Worm (Caenorhabditis elegans) whole organism, L2 larva: ENCODE results near the gene dmd-3.

Experiments
- F13H6.1 ChIP-seq: sonication (generic microtip); optimal IDR thresholded peaks from 2 replicates; lab custom pipeline; 2016; ENCODE audit warnings: missing genetic modification characterization, missing compliant biosample characterization
- R02D3.7 ChIP-seq: fragments of 150-350 bp; optimal IDR thresholded peaks from 2 replicates; lab custom pipeline; 2014; ENCODE audit warnings: missing biosample characterization, missing genetic modification characterization
- ZK546.5 ChIP-seq: sonication (generic microtip); optimal IDR thresholded peaks from 2 replicates; lab custom pipeline; 2017; ENCODE audit warnings: missing biosample characterization, missing genetic modification characterization
- alr-1 ChIP-seq: fragments of 150-350 bp; optimal IDR thresholded peaks from 2 replicates; lab custom pipeline; 2014; ENCODE audit warnings: missing biosample characterization, missing genetic modification characterization
- aly-2 ChIP-seq: fragments of 150-350 bp; optimal IDR thresholded peaks from 2 replicates; lab custom pipeline; 2014; ENCODE audit warnings: missing biosample characterization, missing genetic modification characterization
- ama-1 ChIP-seq: fragments of 150-350 bp; optimal IDR thresholded peaks from 2 replicates; lab custom pipeline; 2018; ENCODE audit warnings: inconsistent platforms
- ceh-16 ChIP-seq: fragments of 150-350 bp; optimal IDR thresholded peaks from 2 replicates; lab custom pipeline; 2014; ENCODE audit warnings: missing biosample characterization, missing genetic modification characterization
- ceh-82 ChIP-seq: fragments of 150-350 bp; optimal IDR thresholded peaks from 2 replicates; lab custom pipeline; 2014; ENCODE audit warnings: missing biosample characterization, missing genetic modification characterization
- crh-2 ChIP-seq: sonication (generic microtip); optimal IDR thresholded peaks from 2 replicates; lab custom pipeline; 2017; ENCODE audit warnings: missing biosample characterization, missing genetic modification characterization
- egl-27 ChIP-seq: sonication (generic microtip); optimal IDR thresholded peaks from 3 replicates; lab custom pipeline; 2017; ENCODE audit warnings: missing biosample characterization, missing genetic modification reagents, missing genetic modification characterization
- elt-1 ChIP-seq: fragments of 150-350 bp; optimal IDR thresholded peaks from 2 replicates; lab custom pipeline; 2014; ENCODE audit warnings: missing biosample characterization, missing genetic modification characterization
- elt-3 ChIP-seq: sonication (generic microtip); optimal IDR thresholded peaks from 2 replicates; lab custom pipeline; 2017; ENCODE audit warnings: missing biosample characterization, missing genetic modification characterization
- fos-1 ChIP-seq: fragments of 150-350 bp; optimal IDR thresholded peaks from 2 replicates; lab custom pipeline; 2014; ENCODE audit warnings: missing biosample characterization, missing genetic modification characterization
- gmeb-1 ChIP-seq: fragments of 150-350 bp; optimal IDR thresholded peaks from 2 replicates; lab custom pipeline; 2014; ENCODE audit warnings: missing biosample characterization, missing genetic modification characterization
- mab-5 ChIP-seq: fragments of 150-350 bp; optimal IDR thresholded peaks from 2 replicates; lab custom pipeline; 2014; ENCODE audit warnings: missing biosample characterization, missing genetic modification characterization
- mbf-1 ChIP-seq: sonication (generic microtip); optimal IDR thresholded peaks from 2 replicates; lab custom pipeline; 2017; ENCODE audit warnings: missing biosample characterization, missing genetic modification characterization
- nhr-11 ChIP-seq: fragments of 150-350 bp; optimal IDR thresholded peaks from 2 replicates; lab custom pipeline; 2014; ENCODE audit warnings: missing biosample characterization, missing genetic modification characterization
- nhr-12 ChIP-seq: fragments of 150-350 bp; optimal IDR thresholded peaks from 2 replicates; lab custom pipeline; 2014; ENCODE audit warnings: missing biosample characterization, missing genetic modification characterization
- nhr-129 ChIP-seq: fragments of 150-350 bp; optimal IDR thresholded peaks from 2 replicates; lab custom pipeline; 2014; ENCODE audit warnings: missing biosample characterization, missing genetic modification characterization
- nhr-21 ChIP-seq: fragments of 150-350 bp; optimal IDR thresholded peaks from 2 replicates; lab custom pipeline; 2014; ENCODE audit warnings: missing biosample characterization, missing genetic modification characterization
- nhr-23 ChIP-seq: fragments of 150-350 bp; optimal IDR thresholded peaks from 2 replicates; lab custom pipeline; 2014; ENCODE audit warnings: missing biosample characterization, missing genetic modification reagents, missing genetic modification characterization
- nhr-237 ChIP-seq: fragments of 150-350 bp; optimal IDR thresholded peaks from 2 replicates; lab custom pipeline; 2014; ENCODE audit warnings: missing biosample characterization, missing genetic modification characterization
- nhr-25 ChIP-seq: fragments of 150-350 bp; sonication (generic microtip); optimal IDR thresholded peaks from 3 replicates; lab custom pipeline; 2014; ENCODE audit warnings: missing biosample characterization, missing genetic modification characterization
- nhr-6 ChIP-seq: fragments of 150-350 bp; optimal IDR thresholded peaks from 2 replicates; lab custom pipeline; 2014; ENCODE audit warnings: missing biosample characterization, missing genetic modification characterization
- sem-4 ChIP-seq: fragments of 150-350 bp; optimal IDR thresholded peaks from 2 replicates; lab custom pipeline; 2014; ENCODE audit warnings: missing biosample characterization, missing genetic modification reagents, missing genetic modification characterization
- skn-1 ChIP-seq: sonication (generic microtip); optimal IDR thresholded peaks from 2 replicates; lab custom pipeline; 2017; ENCODE audit warnings: missing biosample characterization, missing genetic modification characterization
- sma-3 ChIP-seq: sonication (generic microtip); optimal IDR thresholded peaks from 2 replicates; lab custom pipeline; 2016; ENCODE audit warnings: missing genetic modification reagents, missing genetic modification characterization, missing compliant biosample characterization
- sma-9 ChIP-seq, 2 experiments: fragments of 150-350 bp in 1 of 2; sonication (generic microtip) in 1 of 2; optimal IDR thresholded peaks; 2 replicates each; lab custom pipeline; 2014 to 2016; ENCODE audit warnings: missing genetic modification characterization in 2 of 2, mild to moderate bottlenecking in 1 of 2, missing biosample characterization in 1 of 2, missing compliant biosample characterization in 1 of 2, missing genetic modification reagents in 1 of 2, moderate library complexity in 1 of 2
- unc-55 ChIP-seq: fragments of 150-350 bp; sonication (generic microtip); optimal IDR thresholded peaks from 3 replicates; lab custom pipeline; 2014; ENCODE audit warnings: missing biosample characterization, missing genetic modification reagents, missing genetic modification characterization
- zag-1 ChIP-seq: fragments of 150-350 bp; optimal IDR thresholded peaks from 2 replicates; lab custom pipeline; 2014; ENCODE audit warnings: missing biosample characterization, missing genetic modification characterization
- ztf-11 ChIP-seq: sonication (generic microtip); optimal IDR thresholded peaks from 2 replicates; lab custom pipeline; 2017; ENCODE audit warnings: missing biosample characterization, missing genetic modification characterization

The dmd-3 gene

DNA sequence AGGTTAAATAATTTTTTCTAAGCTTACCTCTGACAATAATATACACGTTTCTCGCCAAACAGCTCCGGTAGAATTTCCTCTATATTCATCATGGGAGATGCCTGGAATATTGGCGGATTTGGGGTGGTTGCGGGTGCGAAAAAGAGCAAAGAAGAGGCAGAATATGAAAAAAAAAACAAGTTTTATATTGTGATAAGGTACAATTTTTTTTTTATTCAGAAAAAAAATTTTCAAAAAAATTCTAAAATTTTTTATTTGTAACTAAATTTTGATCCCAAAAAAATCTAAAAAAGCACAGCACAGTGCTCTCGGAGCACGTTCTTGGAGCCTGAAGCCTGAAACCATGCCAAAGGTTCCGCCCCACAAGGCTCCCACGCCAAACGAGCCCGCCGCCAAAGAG, at the start of gene dmd-3:
dmd-3 (minus strand) TSS at position 101 of the 400 bp plus-strand sequence.
- TF ChIP-seq nhr-6 (tag; lab: Kevin White, UChicago): no peak
- no peak for TF ChIP-seq F13H6.1
- no peak for TF ChIP-seq nhr-237
- TF ChIP-seq ZK546.5: no peak
- no peak for TF ChIP-seq aly-2 (tag; lab: Kevin White, UChicago)
- no peak for TF ChIP-seq nhr-12 (tag; lab: Kevin White, UChicago)
- no peak for TF ChIP-seq nhr-25 (tag; lab: Kevin White, UChicago)
- no peak for TF ChIP-seq nhr-21 (tag; lab: Kevin White, UChicago)
- no peak for TF ChIP-seq egl-27 (tag; lab: Kevin White, UChicago)
- no peak for TF ChIP-seq crh-2 (tag; lab: Kevin White, UChicago)
- TF ChIP-seq R02D3.7 (tag; lab: Kevin White, UChicago): no peak
- TF ChIP-seq fos-1 (tag; lab: Kevin White, UChicago): no peak
- TF ChIP-seq sma-3 (GFP tag; lab: Kevin White, UChicago): no peak
- no peak for TF ChIP-seq skn-1 (tag; lab: Kevin White, UChicago)
- TF ChIP-seq mab-5 (tag; lab: Kevin White, UChicago): no peak
- no peak for TF ChIP-seq ztf-11
- TF ChIP-seq elt-3 (tag; lab: Kevin White, UChicago): no peak
- TF ChIP-seq, all 48 proteins: peak for 0

DNA sequence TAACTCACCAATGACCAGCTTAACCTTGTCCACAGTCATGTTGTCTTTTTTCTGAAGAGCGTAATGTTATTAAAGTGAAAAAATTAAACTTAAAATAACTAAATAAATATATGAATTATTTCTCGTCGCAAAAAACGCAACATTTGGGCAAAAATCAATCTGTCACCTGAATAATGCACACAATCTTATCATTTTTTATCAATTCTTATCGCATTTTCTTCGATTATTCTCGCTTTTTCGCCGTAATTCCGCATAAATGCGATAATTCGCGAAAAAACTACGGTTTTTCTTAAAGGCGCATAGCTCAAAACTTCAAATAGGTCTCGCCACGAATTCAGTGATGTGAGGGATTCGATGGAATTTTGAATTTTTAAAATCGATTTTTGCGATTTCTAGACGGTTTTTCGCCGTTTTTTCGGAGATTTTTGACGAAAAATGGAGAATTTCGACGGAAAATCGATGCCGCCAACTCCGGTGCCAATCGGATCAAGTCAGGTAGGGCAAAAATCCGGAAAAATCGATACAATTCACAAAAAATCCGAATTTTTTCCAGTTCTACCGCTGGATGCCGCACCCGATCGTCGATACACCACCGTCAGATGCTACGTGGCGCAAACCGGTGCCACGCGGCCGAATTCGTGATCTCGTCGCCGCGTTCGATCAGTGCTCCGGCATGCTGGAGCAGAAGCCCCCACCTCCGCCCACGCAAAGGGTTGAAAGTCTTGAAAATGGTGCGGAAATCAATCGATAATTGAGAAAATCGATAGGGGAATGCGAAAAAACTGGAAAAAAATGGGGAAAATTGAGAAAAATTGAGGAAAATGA, 42.5 kb upstream of the dmd-3 start, which contains the start of the genes Y43F8C.13 and ani-3:
Y43F8C.13 (minus strand) TSS at position 51 of the 825 bp plus-strand sequence.
ani-3 (plus strand) TSS at position 385 of the 825 bp plus-strand sequence.
- TF ChIP-seq mab-5 (tag; lab: Kevin White, UChicago) (no peak), fos-1 (tag; lab: Kevin White, UChicago) (peak; percentile 80)

DNA sequence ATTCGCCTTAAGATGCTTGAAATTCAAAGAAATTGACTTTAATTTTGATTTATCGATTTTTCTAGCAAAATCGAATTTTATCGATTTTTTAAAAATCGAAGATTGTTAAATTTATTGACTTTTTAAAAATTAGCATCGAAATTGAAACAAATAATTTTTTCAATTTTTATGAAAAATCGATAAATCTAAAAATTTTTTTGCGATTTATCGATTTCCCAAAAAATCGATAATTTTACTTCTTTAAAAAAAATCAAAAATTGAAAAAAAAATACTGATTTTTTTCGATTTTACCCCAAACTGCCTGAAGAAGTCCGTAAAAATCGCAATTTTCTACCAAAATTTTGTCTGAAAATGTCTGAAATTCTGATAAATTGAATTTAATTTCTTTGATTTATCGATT, 36.9 kb upstream of the dmd-3 start:
- TF ChIP-seq nhr-23 (no peak), R02D3.7 (tag; lab: Kevin White, UChicago) (no peak), ceh-82 (no peak), nhr-11 (tag; lab: Kevin White, UChicago) (no peak), elt-1 (tag; lab: Kevin White, UChicago) (no peak), sma-9 (GFP tag; optimal IDR thresholded peaks at IDR 0.05; lab: Kevin White, UChicago) (no peak), sma-9 (tag; optimal IDR thresholded peaks at IDR 0.05; lab: Kevin White, UChicago) (no peak), crh-2 (tag; lab: Kevin White, UChicago) (no peak), nhr-12 (tag; lab: Kevin White, UChicago) (no peak), zag-1 (tag; lab: Kevin White, UChicago) (no peak), skn-1 (tag; lab: Kevin White, UChicago) (no peak), mab-5 (tag; lab: Kevin White, UChicago) (no peak), gmeb-1 (no peak), alr-1 (tag; lab: Kevin White, UChicago) (no peak), elt-3 (tag; lab: Kevin White, UChicago) (no peak), mbf-1 (tag; lab: Kevin White, UChicago) (no peak)

DNA sequence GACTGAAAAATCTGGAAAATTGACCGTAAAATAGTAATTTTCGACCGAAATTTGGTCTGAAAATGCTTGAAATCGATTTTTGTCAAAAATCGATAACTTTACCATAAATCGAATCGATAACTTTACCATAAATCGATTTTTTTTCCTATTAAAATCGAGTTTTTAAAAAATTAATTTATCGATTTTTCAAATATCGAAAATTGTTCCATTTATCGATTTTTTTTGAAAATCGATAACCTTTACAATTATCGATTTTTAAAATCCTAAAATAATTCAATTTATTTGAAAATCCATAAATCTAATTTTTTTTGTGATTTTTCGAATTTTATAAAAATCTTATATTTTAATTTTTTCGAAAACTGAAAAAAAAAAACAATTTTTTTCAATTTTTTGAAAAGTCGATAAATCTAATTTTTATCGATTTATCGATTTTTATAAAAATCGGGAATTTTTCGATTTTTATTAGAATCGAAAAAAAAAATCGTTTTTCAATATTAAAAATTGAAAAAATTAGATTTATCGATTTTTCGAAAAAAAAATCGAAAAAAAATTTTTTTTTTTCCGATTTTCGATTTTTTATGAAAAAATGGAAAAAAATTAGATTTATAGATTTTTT, 36.3 kb upstream of the dmd-3 start:
- TF ChIP-seq mbf-1 (tag; lab: Kevin White, UChicago) (no peak), nhr-129 (tag; lab: Kevin White, UChicago) (no peak), sma-3 (GFP tag; lab: Kevin White, UChicago) (no peak), unc-55 (no peak), elt-3 (tag; lab: Kevin White, UChicago) (no peak), ama-1 (lab: Kevin White, UChicago) (no peak), ceh-16 (tag; lab: Kevin White, UChicago) (no peak), nhr-6 (tag; lab: Kevin White, UChicago) (no peak)
- TF ChIP-seq, all 48 proteins: peak for 0

DNA sequence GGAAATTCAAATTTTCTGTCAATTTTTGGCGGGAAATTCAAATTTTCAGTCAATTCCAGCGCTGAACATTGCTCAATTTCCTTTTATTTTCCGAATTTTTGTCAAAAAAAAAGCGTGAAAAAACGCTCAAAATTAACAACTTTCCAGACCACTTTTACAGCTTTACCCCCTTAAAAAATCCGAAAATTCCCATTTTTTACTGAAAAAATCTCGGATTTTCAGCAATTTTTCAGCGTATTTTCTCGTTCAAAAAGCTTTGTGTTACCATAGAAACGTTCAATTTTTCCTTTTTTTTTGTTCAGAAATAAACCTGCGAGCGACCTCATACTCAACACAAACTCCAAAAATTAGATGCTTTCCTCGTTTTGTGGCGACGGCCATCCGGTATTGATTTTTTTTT, 19.5 kb upstream of the dmd-3 start, which contains the start of gene mrp-7:
mrp-7 (plus strand) TSS at position 301 of the 400 bp plus-strand sequence.
- TF ChIP-seq sem-4 (tag; lab: Kevin White, UChicago) (no peak), nhr-12 (tag; lab: Kevin White, UChicago) (no peak)
